Worm (Caenorhabditis elegans) whole organism, L3 larva: ENCODE data around the gene F02E8.4.
A peak's percentile ranks its signal among the peaks of the same experiment; 100 is the strongest.

Experiments
- ZK546.5 ChIP-seq: sonication (generic microtip); optimal IDR thresholded peaks from 2 replicates; lab custom pipeline; 2017; ENCODE audit warnings: missing biosample characterization, missing genetic modification characterization
- aly-2 ChIP-seq: fragments of 150-350 bp; optimal IDR thresholded peaks from 2 replicates; lab custom pipeline; 2014; ENCODE audit warnings: missing biosample characterization, missing genetic modification characterization
- daf-12 ChIP-seq: fragments of 150-350 bp; optimal IDR thresholded peaks from 2 replicates; lab custom pipeline; 2014; ENCODE audit warnings: missing biosample characterization, missing genetic modification reagents, missing genetic modification characterization
- fkh-10 ChIP-seq: sonication (generic microtip); optimal IDR thresholded peaks from 2 replicates; lab custom pipeline; 2017; ENCODE audit warnings: missing biosample characterization, missing genetic modification reagents, missing genetic modification characterization
- nhr-11 ChIP-seq: fragments of 150-350 bp; optimal IDR thresholded peaks from 2 replicates; lab custom pipeline; 2014; ENCODE audit warnings: missing biosample characterization, missing genetic modification characterization
- nhr-76 ChIP-seq: fragments of 150-350 bp; sonication (generic microtip); optimal IDR thresholded peaks from 5 replicates; lab custom pipeline; 2014; ENCODE audit warnings: missing biosample characterization, missing genetic modification characterization
- nhr-77 ChIP-seq: fragments of 150-350 bp; optimal IDR thresholded peaks from 2 replicates; lab custom pipeline; 2014; ENCODE audit warnings: missing biosample characterization, missing genetic modification characterization
- pha-4 ChIP-seq: fragments of 150-350 bp; optimal IDR thresholded peaks from 2 replicates; lab custom pipeline; 2014; ENCODE audit warnings: missing biosample characterization, missing genetic modification reagents, missing genetic modification characterization
- ztf-4 ChIP-seq: fragments of 150-350 bp; optimal IDR thresholded peaks from 2 replicates; lab custom pipeline; 2014; ENCODE audit warnings: missing biosample characterization, missing genetic modification characterization

- TF ChIP-seq pha-4 (tag; lab: Kevin White, UChicago) (peak; percentile 50), fkh-10 (no peak), nhr-11 (tag; lab: Kevin White, UChicago) (no peak), nhr-77 (tag; lab: Kevin White, UChicago) (no peak), nhr-76 (no peak), daf-12 (tag; lab: Kevin White, UChicago) (no peak), aly-2 (no peak), ZK546.5 (tag; lab: Kevin White, UChicago) (no peak), ztf-4 (no peak)
Observed at ce11 chrX:4444843-4445242, 9.1 kb upstream of the F02E8.4 start.
